Worm (Caenorhabditis elegans): Measurements from ENCODE around the gene msp-79.

The msp-79 gene

DNA sequence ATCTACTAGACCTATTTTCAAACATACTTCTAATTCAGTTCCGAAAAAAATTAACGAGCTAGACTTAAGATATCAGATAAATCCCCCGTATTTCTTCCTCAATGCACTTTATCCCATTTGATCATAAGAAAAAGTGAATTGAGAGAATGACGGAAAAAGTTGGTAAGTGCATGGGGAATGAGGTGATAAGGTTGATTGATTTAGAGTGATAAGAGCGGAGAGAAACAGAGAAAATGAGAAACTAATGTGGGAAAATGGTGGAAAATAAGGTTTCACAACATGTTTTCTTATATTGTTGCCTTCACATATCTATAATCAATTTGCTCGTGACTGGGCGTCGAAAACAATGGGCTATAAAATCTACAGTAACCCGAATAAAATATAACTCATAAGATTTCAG lies 31.2 kb downstream of the msp-79 start:
- TF ChIP-seq lin-29 (GFP tag; IDR thresholded peaks at IDR 0.05) (no peak), zfp-3 (GFP tag; conservative IDR thresholded peaks at IDR 0.05) (no peak), nhr-11 (tag; optimal IDR thresholded peaks at IDR 0.05) (peak; percentile 25), F44E2.7 (GFP tag; IDR thresholded peaks at IDR 0.05) (no peak), nhr-28 (tag; optimal IDR thresholded peaks at IDR 0.05) (peak; percentile 72), nhr-10 (tag; optimal IDR thresholded peaks at IDR 0.05) (no peak), hlh-30 (tag; optimal IDR thresholded peaks at IDR 0.05; ENCODE audit: insufficient read depth) (peak; percentile 64), arid-1 (GFP tag; conservative IDR thresholded peaks at IDR 0.05) (no peak), mep-1 (tag; optimal IDR thresholded peaks at IDR 0.05) (peak; percentile 17), duxl-1 (tag; optimal IDR thresholded peaks at IDR 0.05; ENCODE audit: poor library complexity) (no peak), daf-16 (GFP tag; optimal IDR thresholded peaks at IDR 0.05) (peak in 1 of 2 experiments; percentile 69), daf-16 (tag; optimal IDR thresholded peaks at IDR 0.05) (peak; percentile 97), snpc-1.2 (GFP tag; IDR thresholded peaks at IDR 0.05) (no peak), gei-8 (GFP tag; optimal IDR thresholded peaks at IDR 0.05) (no peak), sdz-12 (GFP tag; optimal IDR thresholded peaks at IDR 0.05) (no peak), dmd-6 (GFP tag; IDR thresholded peaks at IDR 0.05) (peak; percentile 57; the same call in 1 of the 2 replicates), daf-12 (tag; optimal IDR thresholded peaks at IDR 0.05) (no peak), madf-9 (GFP tag; conservative IDR thresholded peaks at IDR 0.05) (no peak), mes-2 (tag; optimal IDR thresholded peaks at IDR 0.05; ENCODE audit: poor library complexity, severe bottlenecking) (no peak), skn-1 (tag; optimal IDR thresholded peaks at IDR 0.05) (no peak), F49E8.2 (tag; optimal IDR thresholded peaks at IDR 0.05; ENCODE audit: borderline replicate concordance) (no peak), aha-1 (tag) (peak; percentile 94), pqm-1 (tag; optimal IDR thresholded peaks at IDR 0.05) (peak; percentile 52), ama-1 (optimal IDR thresholded peaks at IDR 0.05) (no peak), ZK337.2 (GFP tag; IDR thresholded peaks at IDR 0.05) (no peak), F10B5.3 (tag; optimal IDR thresholded peaks at IDR 0.05) (no peak), snpc-4 (tag; optimal IDR thresholded peaks at IDR 0.05) (no peak), cey-2 (tag; optimal IDR thresholded peaks at IDR 0.05; ENCODE audit: borderline replicate concordance, insufficient read depth) (no peak), hlh-11 (tag; optimal IDR thresholded peaks at IDR 0.05) (peak; percentile 69), Y48G9A.11 (GFP tag; IDR thresholded peaks at IDR 0.05) (no peak), mdt-29 (GFP tag; IDR thresholded peaks at IDR 0.05) (no peak), T26A8.4 (GFP tag; IDR thresholded peaks at IDR 0.05) (no peak), dve-1 (tag; optimal IDR thresholded peaks at IDR 0.05; ENCODE audit: insufficient read depth) (peak; percentile 76), nhr-77 (tag; optimal IDR thresholded peaks at IDR 0.05) (peak; percentile 13), php-3 (GFP tag; IDR thresholded peaks at IDR 0.05) (0 out of 2 replicates have a peak, but pooled peaks have one; percentile 62), ceh-62 (tag; optimal IDR thresholded peaks at IDR 0.05) (no peak), lsy-2 (tag; optimal IDR thresholded peaks at IDR 0.05) (peak in 1 of 2 experiments; percentile 72), lin-1 (GFP tag; IDR thresholded peaks at IDR 0.05) (no peak), dpl-1 (GFP tag; optimal IDR thresholded peaks at IDR 0.05) (no peak), ZK546.5 (tag; optimal IDR thresholded peaks at IDR 0.05) (no peak), egl-27 (tag; optimal IDR thresholded peaks at IDR 0.05) (no peak), unc-130 (GFP tag; optimal IDR thresholded peaks at IDR 0.05) (no peak), fos-1 (tag; optimal IDR thresholded peaks at IDR 0.05) (no peak), Y105C5A.15 (GFP tag; IDR thresholded peaks at IDR 0.05) (no peak)

All from whole organism, L4 larva.